Fruit fly (Drosophila melanogaster): ENCODE data around the gene saturn.

DNA sequence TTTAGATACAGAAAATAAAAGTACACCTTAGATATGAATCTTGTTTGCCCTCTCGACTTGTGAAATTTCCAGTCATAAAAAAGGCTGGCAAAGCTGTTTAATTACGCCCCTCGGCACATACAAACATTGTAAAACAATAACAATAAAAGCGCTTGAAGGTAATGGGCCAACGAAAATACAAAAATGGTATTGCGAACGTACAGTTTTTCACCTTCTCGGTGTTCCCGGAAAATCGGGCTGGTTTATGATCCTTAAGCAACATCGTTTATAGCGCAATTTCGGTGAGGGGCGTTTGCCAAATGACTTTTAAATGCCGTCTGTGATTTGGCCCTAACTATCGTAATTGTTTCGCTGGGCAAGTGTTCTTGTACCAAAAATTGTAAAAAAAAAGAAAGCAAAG, 18.1 kb upstream of the saturn start:
- TF ChIP-seq CG1621 (tag; optimal IDR thresholded peaks at IDR 0.05) (no peak), CG3032 (tag; optimal IDR thresholded peaks at IDR 0.05) (no peak), Met (GFP tag; optimal IDR thresholded peaks at IDR 0.05) (no peak), Sox15 (GFP tag; optimal IDR thresholded peaks at IDR 0.05) (no peak), CG8632 (GFP tag; optimal IDR thresholded peaks at IDR 0.05) (no peak), Smox (GFP tag; optimal IDR thresholded peaks at IDR 0.05) (no peak), Eip75B (GFP tag; optimal IDR thresholded peaks at IDR 0.05) (no peak)

Measured in whole organism, prepupa.